Fruit fly (Drosophila melanogaster) whole organism, embryonic: ENCODE data around the gene CG17377.
A peak's percentile ranks its signal among the peaks of the same experiment; 100 is the strongest.

Experiments
- Asciz ChIP-seq: fragments of 200-800 bp; sonication (Bioruptor generic); optimal IDR thresholded peaks from 2 replicates; lab custom pipeline; 2017; ENCODE audit warnings: missing biosample characterization, mild to moderate bottlenecking, missing genetic modification characterization, missing genetic modification reagents
- Atf3 ChIP-seq: fragments of 200-800 bp; sonication (Bioruptor generic); optimal IDR thresholded peaks from 3 replicates; lab custom pipeline; 2016; ENCODE audit warnings: missing biosample characterization, missing genetic modification characterization
- Awh ChIP-seq: fragments of 200-800 bp; sonication (Bioruptor generic); IDR thresholded peaks from 2 replicates; pipeline ENCODE4, ENCODE4 v1.3.6; 2022; ENCODE audit warnings: missing biosample characterization, missing genetic modification characterization
- Bgb ChIP-seq: fragments of 200-800 bp; sonication (Bioruptor generic); IDR thresholded peaks from 2 replicates; pipeline ENCODE4 v1.3.6; 2022; ENCODE audit warnings: missing biosample characterization, missing genetic modification characterization; ENCODE audit not compliant: partially characterized antibody
- Blimp-1 ChIP-seq: fragments of 200-800 bp; sonication (Bioruptor generic); optimal IDR thresholded peaks from 3 replicates; lab custom pipeline; 2018; ENCODE audit warnings: missing biosample characterization, missing genetic modification characterization, mild to moderate bottlenecking, moderate library complexity, missing genetic modification reagents
- CG10654 ChIP-seq: fragments of 200-800 bp; sonication (Bioruptor generic); optimal IDR thresholded peaks from 2 replicates; lab custom pipeline; 2016; ENCODE audit warnings: missing biosample characterization, missing genetic modification characterization
- CG11504 ChIP-seq: fragments of 200-800 bp; sonication (Bioruptor generic); optimal IDR thresholded peaks from 3 replicates; lab custom pipeline; 2019; ENCODE audit warnings: missing biosample characterization, mild to moderate bottlenecking, missing genetic modification characterization, moderate library complexity
- CG11696 ChIP-seq: fragments of 200-800 bp; sonication (Bioruptor generic); IDR thresholded peaks from 2 replicates; pipeline ENCODE4 v1.3.6; 2022; ENCODE audit warnings: missing biosample characterization, missing genetic modification characterization
- CG11723 ChIP-seq: fragments of 200-800 bp; sonication (Bioruptor generic); optimal IDR thresholded peaks from 2 replicates; lab custom pipeline; 2017; ENCODE audit warnings: missing biosample characterization, mild to moderate bottlenecking, missing genetic modification characterization
- CG14014 ChIP-seq: fragments of 200-800 bp; sonication (Bioruptor generic); IDR thresholded peaks from 2 replicates; pipeline ENCODE4 v1.3.6; 2022; ENCODE audit warnings: missing biosample characterization, missing genetic modification characterization
- CG15269 ChIP-seq: fragments of 200-800 bp; sonication (Bioruptor generic); optimal IDR thresholded peaks from 2 replicates; lab custom pipeline; 2018; ENCODE audit warnings: missing biosample characterization, mild to moderate bottlenecking, missing genetic modification characterization, moderate library complexity
- CG17361 ChIP-seq: fragments of 200-800 bp; sonication (Bioruptor generic); IDR thresholded peaks from 3 replicates; pipeline ENCODE4 v1.3.6; 2022; ENCODE audit warnings: missing biosample characterization, missing genetic modification characterization
- CG17568 ChIP-seq: fragments of 200-800 bp; sonication (Bioruptor generic); optimal IDR thresholded peaks from 2 replicates; lab custom pipeline; 2018; ENCODE audit warnings: missing biosample characterization, mild to moderate bottlenecking, missing genetic modification characterization, moderate library complexity
- CG17802 ChIP-seq: fragments of 200-800 bp; sonication (Bioruptor generic); optimal IDR thresholded peaks from 2 replicates; lab custom pipeline; 2018; ENCODE audit warnings: missing biosample characterization, mild to moderate bottlenecking, missing genetic modification characterization, moderate library complexity
- CG2202 ChIP-seq: fragments of 200-800 bp; sonication (Bioruptor generic); optimal IDR thresholded peaks from 2 replicates; lab custom pipeline; 2018; ENCODE audit warnings: missing biosample characterization, mild to moderate bottlenecking, missing genetic modification characterization
- CG2889 ChIP-seq: fragments of 200-800 bp; sonication (Bioruptor generic); IDR thresholded peaks from 3 replicates; pipeline ENCODE4 v1.3.6; 2022; ENCODE audit warnings: missing biosample characterization, missing genetic modification characterization
- CG3281 ChIP-seq: fragments of 200-800 bp; sonication (Bioruptor generic); optimal IDR thresholded peaks from 3 replicates; lab custom pipeline; 2017; ENCODE audit warnings: missing biosample characterization, mild to moderate bottlenecking, missing genetic modification characterization
- CG34422 ChIP-seq: fragments of 200-800 bp; sonication (Bioruptor generic); IDR thresholded peaks from 3 replicates; pipeline ENCODE4 v1.3.6; 2022; ENCODE audit warnings: missing biosample characterization, missing genetic modification characterization
- CG3838 ChIP-seq: fragments of 200-800 bp; sonication (Bioruptor generic); optimal IDR thresholded peaks from 3 replicates; lab custom pipeline; 2016; ENCODE audit warnings: missing biosample characterization, missing genetic modification characterization
- CG4328 ChIP-seq: fragments of 200-800 bp; sonication (Bioruptor generic); optimal IDR thresholded peaks from 3 replicates; lab custom pipeline; 2017; ENCODE audit warnings: missing biosample characterization, missing genetic modification reagents, missing genetic modification characterization
- CG4730 ChIP-seq: fragments of 200-800 bp; sonication (Bioruptor generic); IDR thresholded peaks from 2 replicates; pipeline ENCODE4 v1.3.6; 2022; ENCODE audit warnings: missing biosample characterization, missing genetic modification characterization
- CG6254 ChIP-seq: fragments of 200-800 bp; sonication (Bioruptor generic); optimal IDR thresholded peaks from 3 replicates; lab custom pipeline; 2017; ENCODE audit warnings: mild to moderate bottlenecking, missing biosample characterization, missing genetic modification reagents, missing genetic modification characterization
- Dad ChIP-seq: fragments of 200-800 bp; sonication (Bioruptor generic); optimal IDR thresholded peaks from 3 replicates; lab custom pipeline; 2016; ENCODE audit warnings: missing biosample characterization, missing genetic modification characterization
- Doc2 ChIP-seq: fragments of 200-800 bp; sonication (Bioruptor generic); IDR thresholded peaks from 2 replicates; pipeline ENCODE4 v1.3.6; 2022; ENCODE audit warnings: missing biosample characterization, missing genetic modification characterization
- Fer3 ChIP-seq: fragments of 200-800 bp; sonication (Bioruptor generic); optimal IDR thresholded peaks from 2 replicates; lab custom pipeline; 2018; ENCODE audit warnings: missing biosample characterization, mild to moderate bottlenecking, missing genetic modification characterization, moderate library complexity
- HLHmδ ChIP-seq: fragments of 200-800 bp; sonication (Bioruptor generic); optimal IDR thresholded peaks from 2 replicates; lab custom pipeline; 2018; ENCODE audit warnings: missing biosample characterization, mild to moderate bottlenecking, missing genetic modification characterization, moderate library complexity
- MTF-1 ChIP-seq: fragments of 200-800 bp; sonication (Bioruptor generic); optimal IDR thresholded peaks from 2 replicates; lab custom pipeline; 2018; ENCODE audit warnings: missing biosample characterization, mild to moderate bottlenecking, missing genetic modification characterization, borderline replicate concordance
- Mrtf ChIP-seq: fragments of 200-800 bp; sonication (Bioruptor generic); IDR thresholded peaks from 3 replicates; pipeline ENCODE4 v1.3.6; 2022; ENCODE audit warnings: missing biosample characterization, missing genetic modification characterization
- Nf-YA ChIP-seq: fragments of 200-800 bp; sonication (Bioruptor generic); IDR thresholded peaks from 2 replicates; pipeline ENCODE4 v1.3.6; 2022; ENCODE audit warnings: missing biosample characterization, missing genetic modification characterization
- TFAM ChIP-seq: fragments of 200-800 bp; sonication (Bioruptor generic); optimal IDR thresholded peaks from 2 replicates; lab custom pipeline; 2017; ENCODE audit warnings: missing biosample characterization, missing genetic modification characterization, inconsistent platforms
- ash1 ChIP-seq: fragments of 200-800 bp; sonication (Bioruptor generic); optimal IDR thresholded peaks from 2 replicates; lab custom pipeline; 2018; ENCODE audit warnings: missing biosample characterization, mild to moderate bottlenecking, missing genetic modification characterization
- cad ChIP-seq: fragments of >200 bp; optimal IDR thresholded peaks from 2 replicates; lab custom pipeline; 2017; ENCODE audit warnings: missing biosample characterization, missing genetic modification characterization
- crp ChIP-seq, 2 experiments: fragments of 200-800 bp; sonication (Bioruptor generic); optimal IDR thresholded peaks; 2 replicates in 1 of 2; 3 replicates in 1 of 2; lab custom pipeline; 2017; ENCODE audit warnings: missing biosample characterization in 2 of 2, missing genetic modification characterization in 2 of 2, mild to moderate bottlenecking in 1 of 2, moderate library complexity in 1 of 2
- disco-r ChIP-seq: fragments of 200-800 bp; sonication (Bioruptor generic); optimal IDR thresholded peaks from 2 replicates; lab custom pipeline; 2016; ENCODE audit warnings: missing biosample characterization, missing genetic modification characterization
- esg ChIP-seq: fragments of 200-800 bp; sonication (Bioruptor generic); conservative IDR thresholded peaks from 2 replicates; pipeline ENCODE4 v1.3.6; 2022; ENCODE audit warnings: missing biosample characterization, missing genetic modification characterization
- ftz-f1 ChIP-seq: fragments of 200-800 bp; sonication (Bioruptor generic); optimal IDR thresholded peaks from 2 replicates; lab custom pipeline; 2016; ENCODE audit warnings: missing biosample characterization, missing genetic modification characterization
- gce ChIP-seq: fragments of 200-800 bp; sonication (Bioruptor generic); IDR thresholded peaks from 3 replicates; pipeline ENCODE4 v1.3.6; 2022; ENCODE audit warnings: missing biosample characterization, missing genetic modification characterization
- gsb-n ChIP-seq: fragments of 200-800 bp; sonication (Bioruptor generic); optimal IDR thresholded peaks from 3 replicates; lab custom pipeline; 2018; ENCODE audit warnings: missing biosample characterization, mild to moderate bottlenecking, missing genetic modification characterization
- mam ChIP-seq: fragments of 200-800 bp; sonication (Bioruptor generic); optimal IDR thresholded peaks from 3 replicates; lab custom pipeline; 2016; ENCODE audit warnings: missing biosample characterization, missing genetic modification characterization
- nau ChIP-seq: fragments of 200-800 bp; sonication (Bioruptor generic); optimal IDR thresholded peaks from 3 replicates; lab custom pipeline; 2017; ENCODE audit warnings: missing biosample characterization, mild to moderate bottlenecking, missing genetic modification characterization, missing genetic modification reagents
- repo ChIP-seq: fragments of 200-800 bp; sonication (Bioruptor generic); optimal IDR thresholded peaks from 2 replicates; lab custom pipeline; 2016; ENCODE audit warnings: missing biosample characterization, missing genetic modification characterization
- rib ChIP-seq: fragments of 200-800 bp; sonication (Bioruptor generic); IDR thresholded peaks from 2 replicates; pipeline ENCODE4 v1.3.6; 2022; ENCODE audit warnings: missing biosample characterization, missing genetic modification characterization
- ro ChIP-seq: fragments of 200-800 bp; sonication (Bioruptor generic); IDR thresholded peaks from 2 replicates; pipeline ENCODE4 v1.3.6; 2022; ENCODE audit warnings: missing biosample characterization, missing genetic modification characterization
- sens ChIP-seq: fragments of 200-800 bp; sonication (Bioruptor generic); peaks from one replicate; lab custom pipeline; 2016; ENCODE audit warnings: missing biosample characterization, missing genetic modification characterization
- sob ChIP-seq: fragments of 200-800 bp; sonication (Bioruptor generic); IDR thresholded peaks from 2 replicates; pipeline ENCODE4 v1.3.6; 2022; ENCODE audit warnings: missing biosample characterization, missing genetic modification characterization
- stwl ChIP-seq: fragments of 200-800 bp; sonication (Bioruptor generic); optimal IDR thresholded peaks from 3 replicates; lab custom pipeline; 2018; ENCODE audit warnings: missing biosample characterization, mild to moderate bottlenecking, missing genetic modification characterization, moderate library complexity
- tna ChIP-seq: fragments of 200-800 bp; sonication (Bioruptor generic); IDR thresholded peaks from 2 replicates; pipeline ENCODE4 v1.3.6; 2022; ENCODE audit warnings: missing biosample characterization, missing genetic modification characterization; ENCODE audit not compliant: partially characterized antibody
- zen2 ChIP-seq: fragments of 200-800 bp; sonication (Bioruptor generic); IDR thresholded peaks from 3 replicates; pipeline ENCODE4 v1.3.6; 2022; ENCODE audit warnings: missing biosample characterization, missing genetic modification characterization; ENCODE audit not compliant: partially characterized antibody

CG17377 gene

dm6 chr2L:6787029-6787972 lies 15.3 kb downstream of the CG17377 start (continued):
- TF ChIP-seq CG6254 (GFP tag; lab: Kevin White, UChicago), result peak; percentile 83
- TF ChIP-seq CG11504 (tag; lab: Kevin White, UChicago), result peak; percentile 98
- peak; percentile 82 for TF ChIP-seq CG2889 (GFP tag; lab: Robert Waterston, UW)
- peak; percentile 78; the same call in 1 of the 2 replicates for TF ChIP-seq ro (GFP tag; lab: Robert Waterston, UW)
- peak; percentile 88 for TF ChIP-seq Asciz (GFP tag; lab: Kevin White, UChicago)
- TF ChIP-seq CG10654 (GFP tag; lab: Kevin White, UChicago), result peak; percentile 95
- no peak for TF ChIP-seq HLHmδ (GFP tag; lab: Kevin White, UChicago)
- peak; percentile 96 for TF ChIP-seq CG11696 (GFP tag; lab: Robert Waterston, UW)
- peak; percentile 95 for TF ChIP-seq CG4328 (GFP tag; lab: Kevin White, UChicago)
- TF ChIP-seq Blimp-1, result peak; percentile 89
- peak; percentile 87 for TF ChIP-seq CG14014
- no peak for TF ChIP-seq cad
- TF ChIP-seq CG15269 (tag; lab: Kevin White, UChicago), result peak; percentile 95
- TF ChIP-seq CG2202, result peak; percentile 86
- TF ChIP-seq CG17361 (GFP tag; lab: Robert Waterston, UW), result peak; percentile 99
- peak; percentile 95 for TF ChIP-seq CG11723
- peak; percentile 87 for TF ChIP-seq CG17568 (GFP tag; lab: Kevin White, UChicago)
- peak; percentile 76 for TF ChIP-seq Bgb (GFP tag; lab: Robert Waterston, UW)
- TF ChIP-seq nau, result peak; percentile 97
- TF ChIP-seq Nf-YA (GFP tag; lab: Robert Waterston, UW), result peak; percentile 56
- TF ChIP-seq ash1 (GFP tag; lab: Kevin White, UChicago), result no peak
- peak; percentile 72 for TF ChIP-seq TFAM
- TF ChIP-seq repo (GFP tag; lab: Kevin White, UChicago), result peak; percentile 90
- peak; percentile 43 for TF ChIP-seq MTF-1 (GFP tag; lab: Kevin White, UChicago)
- TF ChIP-seq sens, result peak; percentile 100
- TF ChIP-seq gsb-n (tag; lab: Kevin White, UChicago), result peak; percentile 89
- peak; percentile 88 for TF ChIP-seq Fer3 (tag; lab: Kevin White, UChicago)
- TF ChIP-seq esg (GFP tag; lab: Robert Waterston, UW), result peak; percentile 90
- TF ChIP-seq mam (GFP tag; lab: Kevin White, UChicago), result peak; percentile 96
- peak; percentile 53 for TF ChIP-seq Awh
- no peak for TF ChIP-seq Doc2 (GFP tag; lab: Robert Waterston, UW)
- TF ChIP-seq CG3838, result peak; percentile 85
- TF ChIP-seq Dad, result peak; percentile 95
- TF ChIP-seq sob, result peak; percentile 77
- peak; percentile 38 to 75 for TF ChIP-seq crp (GFP tag; optimal IDR thresholded peaks at IDR 0.05; lab: Kevin White, UChicago)
- peak; percentile 95 for TF ChIP-seq Atf3 (GFP tag; lab: Kevin White, UChicago)
- peak; percentile 64 for TF ChIP-seq CG17802 (tag; lab: Kevin White, UChicago)
- TF ChIP-seq CG3281 (GFP tag; lab: Kevin White, UChicago), result peak; percentile 97
- peak; percentile 96 for TF ChIP-seq disco-r
- TF ChIP-seq CG4730 (GFP tag; lab: Robert Waterston, UW), result peak; percentile 79
- peak; percentile 4; the same call in 2 of the 3 replicates for TF ChIP-seq zen2 (GFP tag; lab: Robert Waterston, UW)
- TF ChIP-seq CG34422 (GFP tag; lab: Robert Waterston, UW), result peak; percentile 83
- TF ChIP-seq tna (GFP tag; lab: Robert Waterston, UW), result no peak
- peak; percentile 4 for TF ChIP-seq ftz-f1 (GFP tag; lab: Kevin White, UChicago)
- TF ChIP-seq rib, result peak; percentile 62
- TF ChIP-seq stwl (tag; lab: Kevin White, UChicago), result no peak
- peak; percentile 59 for TF ChIP-seq gce (GFP tag; lab: Robert Waterston, UW)
- peak; percentile 78 for TF ChIP-seq Mrtf (GFP tag; lab: Robert Waterston, UW)
